Worm (Caenorhabditis elegans) whole organism, L4 larva: Measurements from ENCODE around the gene fbxa-171.

ENCODE experiments used
- D1046.2 ChIP-seq: fragments of 200-800 bp; sonication (Bioruptor generic); IDR thresholded peaks from 2 replicates; pipeline ENCODE4 v1.3.6; 2022; ENCODE audit warnings: missing genetic modification characterization, missing compliant biosample characterization
- daf-8 ChIP-seq: fragments of 200-800 bp; sonication (Bioruptor generic); IDR thresholded peaks from 2 replicates; pipeline ENCODE4 v1.3.6; 2022; ENCODE audit warnings: missing genetic modification characterization, missing compliant biosample characterization
- dve-1 ChIP-seq: sonication (generic microtip); optimal IDR thresholded peaks from 2 replicates; lab custom pipeline; 2017; ENCODE audit warnings: antibody characterized with exemption, mild to moderate bottlenecking, missing genetic modification characterization, missing compliant biosample characterization; ENCODE audit not compliant: insufficient read depth
- fkh-10 ChIP-seq: fragments of 150-350 bp; optimal IDR thresholded peaks from 2 replicates; lab custom pipeline; 2014; ENCODE audit warnings: missing biosample characterization, missing genetic modification reagents, missing genetic modification characterization
- lin-15B ChIP-seq: fragments of 150-350 bp; sonication (generic microtip); optimal IDR thresholded peaks from 3 replicates; lab custom pipeline; 2014; ENCODE audit warnings: missing biosample characterization, missing genetic modification characterization
- lin-39 ChIP-seq: fragments of 150-350 bp; optimal IDR thresholded peaks from 2 replicates; lab custom pipeline; 2014; ENCODE audit warnings: missing biosample characterization, missing genetic modification reagents, missing genetic modification characterization
- nhr-28 ChIP-seq: fragments of 150-350 bp; optimal IDR thresholded peaks from 2 replicates; lab custom pipeline; 2014; ENCODE audit warnings: missing biosample characterization, missing genetic modification characterization
- nhr-76 ChIP-seq: fragments of 150-350 bp; optimal IDR thresholded peaks from 2 replicates; lab custom pipeline; 2014; ENCODE audit warnings: missing biosample characterization, missing genetic modification characterization
- pha-4 ChIP-seq, 2 experiments: fragments of 150-350 bp in 1 of 2; fragments of 200-800 bp in 1 of 2; sonication (Bioruptor generic) in 1 of 2; IDR thresholded peaks in 1 of 2; optimal IDR thresholded peaks in 1 of 2; 2 replicates each; pipeline versions ENCODE4 v1.3.6 to Lab custom; 2014 to 2022; ENCODE audit warnings: missing genetic modification characterization in 2 of 2, missing genetic modification reagents in 2 of 2, missing biosample characterization in 1 of 2, missing compliant biosample characterization in 1 of 2
- spr-1 ChIP-seq: sonication (generic microtip); optimal IDR thresholded peaks from 2 replicates; lab custom pipeline; 2016; ENCODE audit warnings: mild to moderate bottlenecking, missing genetic modification characterization, missing compliant biosample characterization
- ztf-11 ChIP-seq: fragments of 150-350 bp; optimal IDR thresholded peaks from 2 replicates; lab custom pipeline; 2014; ENCODE audit warnings: missing biosample characterization, missing genetic modification characterization

DNA sequence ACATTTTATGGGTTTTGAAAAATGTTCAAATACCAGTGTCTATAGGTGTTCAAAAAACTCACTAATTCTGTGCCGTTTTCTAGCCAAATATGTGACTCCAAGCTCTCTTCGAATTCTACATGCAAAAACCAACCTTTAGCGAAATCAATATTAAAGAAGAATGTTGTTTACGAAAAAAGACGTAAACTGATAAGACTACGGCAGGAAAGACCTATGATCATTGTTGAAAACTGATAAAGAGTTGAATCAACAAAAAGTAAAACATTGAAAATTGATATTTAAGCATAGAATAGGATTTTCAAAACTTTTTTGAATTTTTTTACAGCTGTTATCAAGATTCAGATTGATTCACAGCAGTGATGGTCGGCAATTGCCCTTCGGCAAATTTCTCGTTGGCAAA is 33.0 kb upstream of the fbxa-171 start, which contains the start of gene Y6G8.2:
- TF ChIP-seq D1046.2 (GFP tag; lab: Robert Waterston, UW) (no peak), lin-15B (tag; lab: Kevin White, UChicago) (no peak), nhr-28 (tag; lab: Kevin White, UChicago) (peak; percentile 44), pha-4 (GFP tag; IDR thresholded peaks at IDR 0.05; lab: Robert Waterston, UW) (no peak), pha-4 (tag; optimal IDR thresholded peaks at IDR 0.05; lab: Kevin White, UChicago) (no peak), lin-39 (no peak), daf-8 (no peak), fkh-10 (GFP tag; lab: Kevin White, UChicago) (no peak), dve-1 (peak; percentile 46), ztf-11 (no peak), nhr-76 (tag; lab: Kevin White, UChicago) (no peak), spr-1 (tag; lab: Kevin White, UChicago) (no peak)
